Fruit fly (Drosophila melanogaster) whole organism: ENCODE data around the gene CG9184.

Source experiments
- CG8478 ChIP-seq: fragments of >200 bp; optimal IDR thresholded peaks from 2 replicates; lab custom pipeline; 2018; ENCODE audit warnings: inconsistent platforms
- Dll ChIP-seq: fragments of >200 bp; optimal IDR thresholded peaks from 2 replicates; lab custom pipeline; 2017
- EcR ChIP-seq, 2 experiments: fragments of >200 bp; optimal IDR thresholded peaks; 2 replicates each; lab custom pipeline; 2017; ENCODE audit warnings: missing biosample characterization in 2 of 2, missing genetic modification characterization in 2 of 2, missing genetic modification reagents in 2 of 2
- pan ChIP-seq: fragments of >200 bp; optimal IDR thresholded peaks from 2 replicates; lab custom pipeline; 2017
- psq ChIP-seq: fragments of >200 bp; optimal IDR thresholded peaks from 2 replicates; lab custom pipeline; 2017
- usp ChIP-seq: fragments of >200 bp; optimal IDR thresholded peaks from 2 replicates; lab custom pipeline; 2017; ENCODE audit warnings: missing biosample characterization, missing genetic modification characterization, mixed read lengths

- TF ChIP-seq pan (lab: Kevin White, UChicago): no peak
- TF ChIP-seq Dll (lab: Kevin White, UChicago): no peak
- no peak for TF ChIP-seq psq
- TF ChIP-seq CG8478 (lab: Kevin White, UChicago): no peak
- TF ChIP-seq usp (GFP tag; lab: Kevin White, UChicago): no peak
- no peak for TF ChIP-seq EcR (GFP tag; optimal IDR thresholded peaks at IDR 0.05; lab: Kevin White, UChicago)
Measured at dm6 chr3L:1350924-1351215, 28.3 kb upstream of the CG9184 start, which contains the start of gene CG9166.
